Fruit fly (Drosophila melanogaster) whole organism, wandering third instar larva: ENCODE data around the gene Eno.

Experiments
- Abd-B ChIP-seq: fragments of >200 bp; optimal IDR thresholded peaks from 2 replicates; lab custom pipeline; 2017; ENCODE audit warnings: missing biosample characterization, missing genetic modification characterization
- CG32264 ChIP-seq: fragments of 200-800 bp; sonication (Bioruptor generic); optimal IDR thresholded peaks from 2 replicates; lab custom pipeline; 2016; ENCODE audit warnings: missing biosample characterization, missing genetic modification characterization
- CG9705 ChIP-seq: fragments of 200-800 bp; sonication (Bioruptor generic); optimal IDR thresholded peaks from 2 replicates; lab custom pipeline; 2018; ENCODE audit warnings: missing biosample characterization, mild to moderate bottlenecking, missing genetic modification characterization
- CrebA ChIP-seq: fragments of 200-800 bp; sonication (Bioruptor generic); optimal IDR thresholded peaks from 2 replicates; lab custom pipeline; 2016; ENCODE audit warnings: missing biosample characterization, mild to moderate bottlenecking, missing genetic modification characterization, borderline replicate concordance
- Dfd ChIP-seq: fragments of >200 bp; optimal IDR thresholded peaks from 2 replicates; lab custom pipeline; 2017; ENCODE audit warnings: missing biosample characterization, missing genetic modification characterization
- Dif ChIP-seq: fragments of 200-275, 200-300 bp; sonication (Bioruptor generic); optimal IDR thresholded peaks from 2 replicates; lab custom pipeline; 2018; ENCODE audit warnings: missing biosample characterization, missing genetic modification characterization; ENCODE audit not compliant: partially characterized antibody
- GATAd ChIP-seq: sonication (Bioruptor generic); optimal IDR thresholded peaks from 2 replicates; lab custom pipeline; 2016; ENCODE audit warnings: missing biosample characterization, missing genetic modification characterization
- HLH106 ChIP-seq: fragments of 200-800 bp; optimal IDR thresholded peaks from 3 replicates; lab custom pipeline; 2019; ENCODE audit warnings: missing biosample characterization, mild to moderate bottlenecking, missing genetic modification characterization, moderate library complexity
- Hnf4 ChIP-seq: fragments of 200-800 bp; sonication (Bioruptor generic); optimal IDR thresholded peaks from 2 replicates; lab custom pipeline; 2016; ENCODE audit warnings: missing biosample characterization, mild to moderate bottlenecking, missing genetic modification characterization
- Hr78 ChIP-seq: fragments of >200 bp; optimal IDR thresholded peaks from 2 replicates; lab custom pipeline; 2017; ENCODE audit warnings: missing biosample characterization, missing genetic modification characterization
- Hr83 ChIP-seq: fragments of 200-300 bp; sonication (Bioruptor generic); optimal IDR thresholded peaks from 2 replicates; lab custom pipeline; 2016; ENCODE audit warnings: missing biosample characterization, mild to moderate bottlenecking, missing genetic modification characterization, moderate library complexity; ENCODE audit not compliant: poor library complexity, severe bottlenecking
- Jra ChIP-seq: sonication (Bioruptor generic); optimal IDR thresholded peaks from 2 replicates; lab custom pipeline; 2016; ENCODE audit warnings: missing biosample characterization, missing genetic modification characterization
- Mio ChIP-seq: sonication (Bioruptor generic); optimal IDR thresholded peaks from 2 replicates; lab custom pipeline; 2016; ENCODE audit warnings: missing biosample characterization, missing genetic modification characterization
- Myc ChIP-seq: fragments of >200 bp; optimal IDR thresholded peaks from 2 replicates; lab custom pipeline; 2017
- N ChIP-seq: fragments of >200 bp; optimal IDR thresholded peaks from 2 replicates; lab custom pipeline; 2018; ENCODE audit warnings: missing biosample characterization, missing external identifiers, missing genetic modification characterization
- OdsH ChIP-seq: fragments of 200-800 bp; sonication (Bioruptor generic); optimal IDR thresholded peaks from 2 replicates; lab custom pipeline; 2016; ENCODE audit warnings: missing biosample characterization, mild to moderate bottlenecking, missing genetic modification characterization
- Rel ChIP-seq, 2 experiments: fragments of 200-800 bp; sonication (Bioruptor generic) in 1 of 2; optimal IDR thresholded peaks; 2 replicates in 1 of 2; 3 replicates in 1 of 2; lab custom pipeline; 2016 to 2019; ENCODE audit warnings: mild to moderate bottlenecking in 2 of 2, missing biosample characterization in 2 of 2, missing genetic modification characterization in 2 of 2, moderate library complexity in 1 of 2
- Sp1 ChIP-seq: fragments of 200-800 bp; sonication (Bioruptor generic); optimal IDR thresholded peaks from 3 replicates; lab custom pipeline; 2019; ENCODE audit warnings: missing biosample characterization, mild to moderate bottlenecking, missing genetic modification characterization, moderate library complexity
- Vsx2 ChIP-seq: fragments of 200-300, 225-300 bp; sonication (Bioruptor generic); optimal IDR thresholded peaks from 2 replicates; lab custom pipeline; 2018; ENCODE audit warnings: missing biosample characterization, missing genetic modification characterization; ENCODE audit not compliant: partially characterized antibody
- br ChIP-seq: fragments of 200-800 bp; sonication (Bioruptor generic); optimal IDR thresholded peaks from 2 replicates; lab custom pipeline; 2016; ENCODE audit warnings: missing biosample characterization, missing genetic modification characterization
- brk ChIP-seq: fragments of 200-800 bp; sonication (Bioruptor generic); optimal IDR thresholded peaks from 2 replicates; lab custom pipeline; 2016; ENCODE audit warnings: missing biosample characterization, mild to moderate bottlenecking, missing genetic modification characterization
- dl ChIP-seq, 2 experiments: fragments of 175-275, 200-275 bp in 1 of 2; fragments of 200-275 bp in 1 of 2; sonication (Bioruptor generic); optimal IDR thresholded peaks; lab custom pipeline; 2018; ENCODE audit warnings: mild to moderate bottlenecking in 2 of 2, missing biosample characterization in 2 of 2, missing genetic modification characterization in 2 of 2, moderate library complexity in 2 of 2; ENCODE audit not compliant: partially characterized antibody in 2 of 2, insufficient read depth in 1 of 2
- dmrt93B ChIP-seq: fragments of 200-800 bp; sonication (Bioruptor generic); optimal IDR thresholded peaks from 2 replicates; lab custom pipeline; 2018; ENCODE audit warnings: missing biosample characterization, mild to moderate bottlenecking, missing genetic modification characterization
- dsf ChIP-seq: sonication (Bioruptor generic); optimal IDR thresholded peaks from 2 replicates; lab custom pipeline; 2016; ENCODE audit warnings: missing biosample characterization, missing genetic modification characterization, borderline replicate concordance
- ey ChIP-seq: fragments of 200-800 bp; sonication (Bioruptor generic); optimal IDR thresholded peaks from 2 replicates; lab custom pipeline; 2016; ENCODE audit warnings: missing biosample characterization, missing genetic modification characterization
- foxo ChIP-seq, 2 experiments: fragments of 200-800 bp; sonication (Bioruptor generic); optimal IDR thresholded peaks; 2 replicates in 1 of 2; 3 replicates in 1 of 2; lab custom pipeline; 2016 to 2017; ENCODE audit warnings: missing biosample characterization in 2 of 2, missing genetic modification characterization in 2 of 2
- fru ChIP-seq: fragments of 200-800 bp; sonication (Bioruptor generic); optimal IDR thresholded peaks from 3 replicates; lab custom pipeline; 2016; ENCODE audit warnings: missing biosample characterization, mild to moderate bottlenecking, missing genetic modification characterization
- h ChIP-seq: fragments of 200-800 bp; sonication (Bioruptor generic); optimal IDR thresholded peaks from 3 replicates; lab custom pipeline; 2016; ENCODE audit warnings: missing biosample characterization, mild to moderate bottlenecking, missing genetic modification characterization
- jim ChIP-seq: fragments of 175-275, 200-325 bp; sonication (Bioruptor generic); optimal IDR thresholded peaks from 2 replicates; lab custom pipeline; 2016; ENCODE audit warnings: missing biosample characterization, mild to moderate bottlenecking, missing genetic modification characterization
- lola ChIP-seq: fragments of >200 bp; optimal IDR thresholded peaks from 2 replicates; lab custom pipeline; 2017; ENCODE audit warnings: missing biosample characterization, missing genetic modification characterization
- pan ChIP-seq: fragments of >200 bp; optimal IDR thresholded peaks from 2 replicates; lab custom pipeline; 2017
- psq ChIP-seq: fragments of 200-800 bp; sonication (Bioruptor generic); optimal IDR thresholded peaks from 3 replicates; lab custom pipeline; 2017; ENCODE audit warnings: missing biosample characterization, mild to moderate bottlenecking, missing genetic modification characterization, moderate library complexity
- rgr ChIP-seq: fragments of 200-800 bp; sonication (Bioruptor generic); optimal IDR thresholded peaks from 3 replicates; lab custom pipeline; 2016; ENCODE audit warnings: missing biosample characterization, mild to moderate bottlenecking, missing genetic modification characterization
- sage ChIP-seq: fragments of 200-800 bp; sonication (Bioruptor generic); optimal IDR thresholded peaks from 2 replicates; lab custom pipeline; 2016; ENCODE audit warnings: missing biosample characterization, mild to moderate bottlenecking, missing genetic modification characterization
- sv ChIP-seq: fragments of 200-800 bp; sonication (Bioruptor generic); optimal IDR thresholded peaks from 3 replicates; lab custom pipeline; 2016; ENCODE audit warnings: missing biosample characterization, missing genetic modification characterization
- tai ChIP-seq: sonication (Bioruptor generic); optimal IDR thresholded peaks from 2 replicates; lab custom pipeline; 2016; ENCODE audit warnings: missing biosample characterization, missing genetic modification characterization
- usp ChIP-seq: fragments of >200 bp; optimal IDR thresholded peaks from 2 replicates; lab custom pipeline; 2017; ENCODE audit warnings: missing biosample characterization, missing genetic modification characterization
- woc ChIP-seq: sonication (Bioruptor generic); optimal IDR thresholded peaks from 2 replicates; lab custom pipeline; 2016; ENCODE audit warnings: missing biosample characterization, mild to moderate bottlenecking, missing genetic modification characterization

The Eno gene

DNA sequence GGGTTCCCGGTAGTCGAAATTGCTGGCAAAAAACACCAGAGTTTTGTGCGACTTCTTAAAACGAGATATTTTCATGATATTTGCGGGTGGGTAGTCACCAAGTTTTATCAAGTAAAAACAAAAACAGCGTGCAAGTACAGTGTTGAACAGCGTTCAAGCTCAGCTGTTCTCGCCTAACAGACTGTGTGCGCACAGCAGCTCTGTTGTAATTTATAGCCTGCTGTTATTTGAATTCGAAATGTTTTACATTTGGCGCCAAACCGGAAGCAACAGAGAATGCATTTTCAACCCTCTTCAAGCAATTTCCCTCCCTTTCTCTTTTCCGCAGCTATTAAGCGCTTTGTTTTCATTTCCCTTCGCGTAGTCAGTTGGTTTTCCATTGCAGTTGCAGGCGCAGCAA lies 2.8 kb upstream of the Eno start, which contains the start of the genes CG17652 and CG17646:
TSS of gene CG17652 (minus strand) at position 168 of the 400 bp plus-strand sequence.
TSS of gene CG17646 (plus strand) at position 336 of the 400 bp plus-strand sequence.
- TF ChIP-seq OdsH (peak; percentile 10), N (no peak), Hnf4 (GFP tag; lab: Kevin White, UChicago) (peak; percentile 28), Rel (GFP tag; optimal IDR thresholded peaks at IDR 0.05; lab: Kevin White, UChicago) (no peak), Rel (tag; optimal IDR thresholded peaks at IDR 0.05; lab: Kevin White, UChicago) (peak; percentile 65), jim (GFP tag; lab: Kevin White, UChicago) (no peak)

DNA sequence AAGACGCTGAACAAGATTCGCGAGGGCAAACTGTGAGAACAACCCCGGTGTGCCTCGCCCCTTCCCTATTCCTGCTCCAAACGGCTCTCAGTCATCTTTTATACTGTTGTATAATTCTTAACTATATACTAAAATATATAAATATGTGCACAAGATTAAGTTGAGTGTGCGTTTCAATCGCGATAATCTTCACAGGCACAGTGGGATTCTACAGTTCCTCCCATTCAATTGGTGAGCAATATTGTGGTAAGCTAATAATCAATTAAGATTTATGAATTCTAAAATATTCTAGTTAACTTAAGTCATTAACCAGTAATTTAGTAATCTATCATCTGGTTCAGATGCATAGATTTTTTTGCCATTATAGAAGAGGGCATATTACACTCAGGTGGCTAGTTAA lies 1.5 kb upstream of the Eno start:
- TF ChIP-seq Sp1 (GFP tag; lab: Kevin White, UChicago) (peak; percentile 5), Jra (GFP tag; lab: Kevin White, UChicago) (no peak)

DNA sequence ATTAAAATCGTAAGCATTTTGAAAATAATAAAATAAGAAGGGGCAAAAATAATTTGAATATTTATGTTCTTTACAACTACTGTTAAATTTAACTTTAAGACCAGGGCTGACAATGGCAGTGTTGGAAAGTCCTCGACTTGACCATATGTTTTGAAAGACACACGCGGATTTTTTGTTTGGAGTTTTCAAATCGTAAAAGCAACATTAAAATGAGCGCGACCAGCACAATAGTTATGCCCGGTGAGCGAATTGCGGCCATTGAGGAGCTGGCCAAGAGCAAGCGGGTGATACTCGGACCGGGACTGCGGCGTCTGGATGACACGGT lies 854 bp downstream of the Eno start, which contains the start of gene Rrp40:
TSS of gene Rrp40 (plus strand) at position 113 of the 325 bp plus-strand sequence.
- TF ChIP-seq Myc (lab: Kevin White, UChicago) = no peak
- TF ChIP-seq sage (GFP tag; lab: Kevin White, UChicago) = peak; percentile 8

DNA sequence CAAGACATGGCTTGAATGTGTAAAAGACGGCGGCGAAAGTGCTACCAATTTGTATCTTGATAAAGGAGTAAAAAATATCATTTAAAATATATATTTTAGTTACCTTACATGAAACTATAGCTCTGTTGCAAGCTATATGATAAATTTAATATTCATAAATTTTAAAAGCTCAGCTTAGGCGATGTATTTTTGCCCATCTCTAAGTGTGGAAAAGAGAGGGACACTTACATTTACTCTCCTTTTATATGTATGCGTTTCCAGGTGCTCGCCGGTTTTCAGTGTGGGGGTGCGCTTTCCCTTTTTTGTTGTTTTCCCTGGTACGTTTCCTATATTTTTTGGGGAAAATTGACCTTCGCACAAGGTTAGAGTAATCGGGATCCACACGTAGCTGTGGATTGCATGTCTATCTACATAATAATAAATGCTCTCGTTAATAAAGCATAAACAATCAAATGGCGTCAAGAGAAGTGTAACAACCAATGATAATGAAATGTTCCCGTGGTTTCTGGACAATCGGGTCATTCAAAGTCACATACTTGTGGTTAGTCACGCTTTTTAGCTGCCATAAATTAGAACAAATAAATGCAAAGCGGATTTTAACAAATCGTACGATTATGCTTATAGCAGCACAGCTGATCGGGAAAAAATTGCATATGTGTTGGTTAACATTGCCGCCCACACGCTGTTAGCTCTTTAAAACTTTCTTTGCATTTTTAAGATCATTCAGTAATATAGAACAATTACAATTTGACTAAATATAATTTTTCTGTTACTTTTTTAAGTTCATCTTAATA lies 1.4 kb downstream of the Eno start:
- TF ChIP-seq tai (GFP tag; lab: Kevin White, UChicago) (no peak), Myc (lab: Kevin White, UChicago) (no peak), Rel (GFP tag; optimal IDR thresholded peaks at IDR 0.05; lab: Kevin White, UChicago) (peak; percentile 87), Rel (tag; optimal IDR thresholded peaks at IDR 0.05; lab: Kevin White, UChicago) (peak; percentile 98), pan (no peak), sv (GFP tag; lab: Kevin White, UChicago) (peak; percentile 94), Hr78 (no peak), foxo (GFP tag; optimal IDR thresholded peaks at IDR 0.05; lab: Kevin White, UChicago) (peak; percentile 75 to 99), GATAd (GFP tag; lab: Kevin White, UChicago) (peak; percentile 89), Dif (GFP tag; lab: Kevin White, UChicago) (no peak), Vsx2 (GFP tag; lab: Kevin White, UChicago) (no peak), psq (peak; percentile 99), br (GFP tag; lab: Kevin White, UChicago) (peak; percentile 99), Hr83 (GFP tag; lab: Kevin White, UChicago) (peak; percentile 75), sage (GFP tag; lab: Kevin White, UChicago) (peak; percentile 94), brk (GFP tag; lab: Kevin White, UChicago) (peak; percentile 95), CG9705 (GFP tag; lab: Kevin White, UChicago) (peak; percentile 98), ey (GFP tag; lab: Kevin White, UChicago) (peak; percentile 97), Abd-B (GFP tag; lab: Kevin White, UChicago) (no peak), dsf (GFP tag; lab: Kevin White, UChicago) (peak; percentile 94), Jra (GFP tag; lab: Kevin White, UChicago) (peak; percentile 94), lola (no peak), usp (GFP tag; lab: Kevin White, UChicago) (no peak), Mio (GFP tag; lab: Kevin White, UChicago) (peak; percentile 71), Hnf4 (GFP tag; lab: Kevin White, UChicago) (peak; percentile 93), dl (GFP tag; optimal IDR thresholded peaks at IDR 0.05; lab: Kevin White, UChicago; ENCODE audit: insufficient read depth in 1 of 2, partially characterized antibody in 2 of 2) (no peak), OdsH (peak; percentile 99), dmrt93B (GFP tag; lab: Kevin White, UChicago) (peak; percentile 98), Dfd (GFP tag; lab: Kevin White, UChicago) (no peak), h (GFP tag; lab: Kevin White, UChicago) (peak; percentile 99), CG32264 (GFP tag; lab: Kevin White, UChicago) (peak; percentile 93), Sp1 (GFP tag; lab: Kevin White, UChicago) (peak; percentile 100), CrebA (GFP tag; lab: Kevin White, UChicago) (no peak), fru (peak; percentile 99), N (no peak), woc (GFP tag; lab: Kevin White, UChicago) (peak; percentile 96), rgr (GFP tag; lab: Kevin White, UChicago) (peak; percentile 99), jim (GFP tag; lab: Kevin White, UChicago) (peak; percentile 40), HLH106 (peak; percentile 99)
- TF ChIP-seq, all 38 proteins: peak for 25
